Fruit fly (Drosophila melanogaster): ENCODE results near the gene ATPsyndelta.

ATPsyndelta gene

dm6 chrX:10232497-10232896 lies 19.7 kb downstream of the ATPsyndelta start (continued):
- TF ChIP-seq CG10321 (GFP tag; IDR thresholded peaks at IDR 0.05) (peak; percentile 51; the same call in 1 of the 2 replicates), maf-S (GFP tag; optimal IDR thresholded peaks at IDR 0.05) (peak; percentile 42), pfk (GFP tag; optimal IDR thresholded peaks at IDR 0.05) (no peak), kni (GFP tag; optimal IDR thresholded peaks at IDR 0.05) (no peak), psq (GFP tag; optimal IDR thresholded peaks at IDR 0.05) (peak; percentile 33), pros (GFP tag; optimal IDR thresholded peaks at IDR 0.05) (no peak), Jarid2 (GFP tag; optimal IDR thresholded peaks at IDR 0.05) (no peak), CG18764 (GFP tag; optimal IDR thresholded peaks at IDR 0.05) (no peak), en (GFP tag; optimal IDR thresholded peaks at IDR 0.05) (peak; percentile 8), grau (tag; optimal IDR thresholded peaks at IDR 0.05) (peak; percentile 87), crol (GFP tag; IDR thresholded peaks at IDR 0.05) (no peak), CG7357 (GFP tag; IDR thresholded peaks at IDR 0.05) (0 out of 3 replicates have a peak, but pooled peaks have one; percentile 40), CG6654 (GFP tag; optimal IDR thresholded peaks at IDR 0.05) (peak; percentile 18), Max (GFP tag; optimal IDR thresholded peaks at IDR 0.05) (peak; percentile 24)

DNA sequence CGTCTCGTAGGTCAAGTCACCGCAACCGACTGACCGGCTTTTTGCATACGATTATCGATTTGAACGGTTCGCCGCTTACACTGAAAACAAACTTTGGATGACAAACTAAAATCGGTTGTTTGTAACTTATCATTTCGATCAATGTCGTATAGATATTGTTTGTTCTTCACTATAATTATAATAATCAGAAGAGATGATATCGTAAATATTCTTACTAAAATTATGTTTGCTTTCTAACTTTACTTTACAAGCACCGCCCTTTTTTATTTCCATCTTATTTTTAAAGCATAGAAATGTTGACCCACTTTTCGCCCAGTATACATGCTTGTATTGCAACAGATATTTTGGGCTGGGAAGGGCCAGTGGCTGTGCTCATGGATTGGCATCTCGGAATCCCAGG lies 20.3 kb downstream of the ATPsyndelta start, which contains the start of gene CG2961:
TSS of gene CG2961 (minus strand) at position 16 of the 400 bp plus-strand sequence.
- TF ChIP-seq eyg (GFP tag; optimal IDR thresholded peaks at IDR 0.05) = no peak
- TF ChIP-seq zf30C (GFP tag; optimal IDR thresholded peaks at IDR 0.05) = no peak
- no peak for TF ChIP-seq CG1792 (GFP tag; optimal IDR thresholded peaks at IDR 0.05)
- TF ChIP-seq CG6854 (GFP tag; optimal IDR thresholded peaks at IDR 0.05) = no peak
- no peak for TF ChIP-seq trem (tag; optimal IDR thresholded peaks at IDR 0.05)
- TF ChIP-seq CG16813 (GFP tag; IDR thresholded peaks at IDR 0.05; ENCODE audit: partially characterized antibody) = no peak
- no peak for TF ChIP-seq caup (GFP tag; optimal IDR thresholded peaks at IDR 0.05; ENCODE audit: severe bottlenecking)
- no peak for TF ChIP-seq CG42726 (GFP tag; IDR thresholded peaks at IDR 0.05; ENCODE audit: partially characterized antibody)
- no peak for TF ChIP-seq CG17568 (GFP tag; optimal IDR thresholded peaks at IDR 0.05)
- no peak for TF ChIP-seq jigr1 (GFP tag; IDR thresholded peaks at IDR 0.05)
- peak; percentile 22 for TF ChIP-seq CG7839 (tag; optimal IDR thresholded peaks at IDR 0.05)
- no peak for TF ChIP-seq CG13123 (GFP tag; optimal IDR thresholded peaks at IDR 0.05)
- TF ChIP-seq ci (GFP tag; IDR thresholded peaks at IDR 0.05) = no peak
- TF ChIP-seq CG8290 (GFP tag; optimal IDR thresholded peaks at IDR 0.05) = no peak
- no peak for TF ChIP-seq CG8290 (tag; optimal IDR thresholded peaks at IDR 0.05)
- TF ChIP-seq Oli (tag; optimal IDR thresholded peaks at IDR 0.05) = peak; percentile 47
- no peak for TF ChIP-seq CG15696 (tag; optimal IDR thresholded peaks at IDR 0.05)
- TF ChIP-seq CG7556 (GFP tag; optimal IDR thresholded peaks at IDR 0.05) = no peak
- TF ChIP-seq TFAM (GFP tag; optimal IDR thresholded peaks at IDR 0.05) = no peak
- no peak for TF ChIP-seq CG16863 (GFP tag; optimal IDR thresholded peaks at IDR 0.05)
- TF ChIP-seq CG12659 (GFP tag; optimal IDR thresholded peaks at IDR 0.05) = no peak
- no peak for TF ChIP-seq vfl (GFP tag; optimal IDR thresholded peaks at IDR 0.05)
- TF ChIP-seq az2 (GFP tag; optimal IDR thresholded peaks at IDR 0.05) = no peak
- TF ChIP-seq CG3995 (GFP tag; optimal IDR thresholded peaks at IDR 0.05) = no peak
- no peak for TF ChIP-seq gro (GFP tag; optimal IDR thresholded peaks at IDR 0.05)
- no peak for TF ChIP-seq Dref (GFP tag; IDR thresholded peaks at IDR 0.05)
- TF ChIP-seq otp (GFP tag; IDR thresholded peaks at IDR 0.05) = no peak
- TF ChIP-seq Dad (GFP tag; optimal IDR thresholded peaks at IDR 0.05) = no peak
- no peak for TF ChIP-seq CG1233 (GFP tag; optimal IDR thresholded peaks at IDR 0.05)
- TF ChIP-seq Abd-B (GFP tag; optimal IDR thresholded peaks at IDR 0.05) = no peak
- no peak for TF ChIP-seq Hmr (GFP tag; optimal IDR thresholded peaks at IDR 0.05)
- TF ChIP-seq her (GFP tag; optimal IDR thresholded peaks at IDR 0.05) = no peak
- no peak for TF ChIP-seq Stat92E (GFP tag; optimal IDR thresholded peaks at IDR 0.05)
- TF ChIP-seq CG9876 (GFP tag; optimal IDR thresholded peaks at IDR 0.05) = no peak
- TF ChIP-seq CG12942 (GFP tag; optimal IDR thresholded peaks at IDR 0.05) = no peak
- no peak for TF ChIP-seq crp (GFP tag; optimal IDR thresholded peaks at IDR 0.05)
- TF ChIP-seq CG5245 (GFP tag; optimal IDR thresholded peaks at IDR 0.05) = no peak

Data from whole organism, embryonic.